Worm (Caenorhabditis elegans) whole organism, midembryonic: ENCODE results near the gene nstp-1.

ENCODE experiments used
- flt-1 ChIP-seq: fragments of 200-800 bp; sonication (Bioruptor generic); IDR thresholded peaks from 2 replicates; pipeline ENCODE4 v1.3.6; 2022; ENCODE audit warnings: missing genetic modification characterization, missing compliant biosample characterization
- med-1 ChIP-seq: sonication (generic microtip); optimal IDR thresholded peaks from 2 replicates; lab custom pipeline; 2017; ENCODE audit warnings: missing genetic modification characterization, mild to moderate bottlenecking, missing compliant biosample characterization, antibody characterized with exemption, missing genetic modification reagents; ENCODE audit not compliant: insufficient read depth

DNA sequence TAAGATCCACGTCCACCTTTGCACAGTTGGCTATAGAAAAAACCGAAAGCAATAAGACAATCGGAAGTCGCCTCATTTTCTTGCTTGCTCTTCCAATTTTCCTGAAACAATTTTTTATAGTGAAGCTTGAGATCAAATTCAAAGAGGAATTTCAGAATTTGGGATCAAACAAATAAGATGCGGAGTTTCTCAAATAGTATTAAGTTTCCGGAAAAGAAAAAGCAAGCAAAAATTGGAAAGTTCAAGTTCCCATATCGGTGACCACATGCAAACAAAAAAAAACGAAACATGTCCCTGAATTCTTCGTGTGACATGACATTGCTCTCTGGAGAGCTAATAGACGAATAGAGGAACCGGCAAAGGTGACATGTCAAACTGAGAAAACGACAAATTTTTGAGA lies 20.6 kb downstream of the nstp-1 start, which contains the start of gene unc-129:
- TF ChIP-seq flt-1 (GFP tag; lab: Robert Waterston, UW), result no peak
- no peak for TF ChIP-seq med-1 (GFP tag; lab: Kevin White, UChicago)
